Worm (Caenorhabditis elegans) whole organism, L2 larva: ENCODE results near the gene srh-146.

ENCODE experiments used
- C34F6.9 ChIP-seq: fragments of 150-350 bp; optimal IDR thresholded peaks from 2 replicates; lab custom pipeline; 2014; ENCODE audit warnings: missing biosample characterization, missing genetic modification characterization
- R02D3.7 ChIP-seq: fragments of 150-350 bp; optimal IDR thresholded peaks from 2 replicates; lab custom pipeline; 2014; ENCODE audit warnings: missing biosample characterization, missing genetic modification characterization
- Y55F3AM.14 ChIP-seq: fragments of 200-800 bp; sonication (Bioruptor generic); optimal IDR thresholded peaks from 2 replicates; lab custom pipeline; 2018; ENCODE audit warnings: mild to moderate bottlenecking, missing genetic modification characterization, missing compliant biosample characterization
- alr-1 ChIP-seq: fragments of 150-350 bp; optimal IDR thresholded peaks from 2 replicates; lab custom pipeline; 2014; ENCODE audit warnings: missing biosample characterization, missing genetic modification characterization
- aly-2 ChIP-seq: fragments of 150-350 bp; optimal IDR thresholded peaks from 2 replicates; lab custom pipeline; 2014; ENCODE audit warnings: missing biosample characterization, missing genetic modification characterization
- blmp-1 ChIP-seq: sonication (generic microtip); optimal IDR thresholded peaks from 2 replicates; lab custom pipeline; 2017; ENCODE audit warnings: missing genetic modification characterization, mild to moderate bottlenecking, missing compliant biosample characterization, antibody characterized with exemption, moderate library complexity; ENCODE audit not compliant: insufficient read depth
- ceh-16 ChIP-seq: fragments of 150-350 bp; optimal IDR thresholded peaks from 2 replicates; lab custom pipeline; 2014; ENCODE audit warnings: missing biosample characterization, missing genetic modification characterization
- crh-2 ChIP-seq: sonication (generic microtip); optimal IDR thresholded peaks from 2 replicates; lab custom pipeline; 2017; ENCODE audit warnings: missing biosample characterization, missing genetic modification characterization
- egl-27 ChIP-seq: sonication (generic microtip); optimal IDR thresholded peaks from 3 replicates; lab custom pipeline; 2017; ENCODE audit warnings: missing biosample characterization, missing genetic modification reagents, missing genetic modification characterization
- fos-1 ChIP-seq: fragments of 150-350 bp; optimal IDR thresholded peaks from 2 replicates; lab custom pipeline; 2014; ENCODE audit warnings: missing biosample characterization, missing genetic modification characterization
- gmeb-1 ChIP-seq: fragments of 150-350 bp; optimal IDR thresholded peaks from 2 replicates; lab custom pipeline; 2014; ENCODE audit warnings: missing biosample characterization, missing genetic modification characterization
- lin-11 ChIP-seq: fragments of 150-350 bp; sonication (generic microtip); optimal IDR thresholded peaks from 2 replicates; lab custom pipeline; 2014; ENCODE audit warnings: missing biosample characterization, missing genetic modification characterization, inconsistent platforms, mixed read lengths
- lin-13 ChIP-seq: fragments of 150-350 bp; optimal IDR thresholded peaks from 2 replicates; lab custom pipeline; 2014; ENCODE audit warnings: missing biosample characterization, missing genetic modification reagents, missing genetic modification characterization
- lin-39 ChIP-seq: fragments of 150-350 bp; optimal IDR thresholded peaks from 2 replicates; lab custom pipeline; 2014; ENCODE audit warnings: missing biosample characterization, missing genetic modification reagents, missing genetic modification characterization
- lsy-2 ChIP-seq, 2 experiments: fragments of 150-350 bp in 1 of 2; sonication (generic microtip) in 1 of 2; optimal IDR thresholded peaks; 2 replicates each; lab custom pipeline; 2014 to 2017; ENCODE audit warnings: missing biosample characterization in 2 of 2, missing genetic modification characterization in 2 of 2
- mab-5 ChIP-seq: fragments of 150-350 bp; optimal IDR thresholded peaks from 2 replicates; lab custom pipeline; 2014; ENCODE audit warnings: missing biosample characterization, missing genetic modification characterization
- mdl-1 ChIP-seq, 2 experiments: fragments of 150-350 bp in 1 of 2; sonication (generic microtip) in 1 of 2; optimal IDR thresholded peaks; 2 replicates each; lab custom pipeline; 2017; ENCODE audit warnings: missing biosample characterization in 2 of 2, missing genetic modification characterization in 2 of 2
- nhr-129 ChIP-seq: fragments of 150-350 bp; optimal IDR thresholded peaks from 2 replicates; lab custom pipeline; 2014; ENCODE audit warnings: missing biosample characterization, missing genetic modification characterization
- nhr-21 ChIP-seq: fragments of 150-350 bp; optimal IDR thresholded peaks from 2 replicates; lab custom pipeline; 2014; ENCODE audit warnings: missing biosample characterization, missing genetic modification characterization
- nhr-25 ChIP-seq: fragments of 150-350 bp; sonication (generic microtip); optimal IDR thresholded peaks from 3 replicates; lab custom pipeline; 2014; ENCODE audit warnings: missing biosample characterization, missing genetic modification characterization
- nhr-6 ChIP-seq: fragments of 150-350 bp; optimal IDR thresholded peaks from 2 replicates; lab custom pipeline; 2014; ENCODE audit warnings: missing biosample characterization, missing genetic modification characterization
- nhr-77 ChIP-seq: fragments of 150-350 bp; optimal IDR thresholded peaks from 2 replicates; lab custom pipeline; 2014; ENCODE audit warnings: missing biosample characterization, missing genetic modification characterization
- peb-1 ChIP-seq: fragments of 150-350 bp; optimal IDR thresholded peaks from 2 replicates; lab custom pipeline; 2014; ENCODE audit warnings: missing biosample characterization, missing genetic modification characterization
- sem-4 ChIP-seq: fragments of 150-350 bp; optimal IDR thresholded peaks from 2 replicates; lab custom pipeline; 2014; ENCODE audit warnings: missing biosample characterization, missing genetic modification reagents, missing genetic modification characterization
- skn-1 ChIP-seq: sonication (generic microtip); optimal IDR thresholded peaks from 2 replicates; lab custom pipeline; 2017; ENCODE audit warnings: missing biosample characterization, missing genetic modification characterization
- sma-3 ChIP-seq: sonication (generic microtip); optimal IDR thresholded peaks from 2 replicates; lab custom pipeline; 2016; ENCODE audit warnings: missing genetic modification reagents, missing genetic modification characterization, missing compliant biosample characterization
- sma-9 ChIP-seq, 2 experiments: fragments of 150-350 bp in 1 of 2; sonication (generic microtip) in 1 of 2; optimal IDR thresholded peaks; 2 replicates each; lab custom pipeline; 2014 to 2016; ENCODE audit warnings: missing genetic modification characterization in 2 of 2, mild to moderate bottlenecking in 1 of 2, missing biosample characterization in 1 of 2, missing compliant biosample characterization in 1 of 2, missing genetic modification reagents in 1 of 2, moderate library complexity in 1 of 2
- snpc-4 ChIP-seq: fragments of 150-350 bp; optimal IDR thresholded peaks from 2 replicates; lab custom pipeline; 2014; ENCODE audit warnings: missing biosample characterization, missing genetic modification characterization
- unc-39 ChIP-seq: fragments of 150-350 bp; optimal IDR thresholded peaks from 2 replicates; lab custom pipeline; 2014; ENCODE audit warnings: missing biosample characterization, missing genetic modification characterization
- unc-62 ChIP-seq: fragments of 150-350 bp; optimal IDR thresholded peaks from 2 replicates; lab custom pipeline; 2014; ENCODE audit warnings: missing biosample characterization, missing genetic modification reagents, missing genetic modification characterization
- zag-1 ChIP-seq: fragments of 150-350 bp; optimal IDR thresholded peaks from 2 replicates; lab custom pipeline; 2014; ENCODE audit warnings: missing biosample characterization, missing genetic modification characterization
- ztf-1 ChIP-seq: fragments of 200-800 bp; sonication (Bioruptor generic); conservative IDR thresholded peaks from 2 replicates; pipeline ENCODE4 v1.3.6; 2022; ENCODE audit warnings: missing genetic modification characterization, missing compliant biosample characterization
- ztf-4 ChIP-seq: fragments of 150-350 bp; optimal IDR thresholded peaks from 2 replicates; lab custom pipeline; 2014; ENCODE audit warnings: missing biosample characterization, missing genetic modification characterization

srh-146 gene

DNA sequence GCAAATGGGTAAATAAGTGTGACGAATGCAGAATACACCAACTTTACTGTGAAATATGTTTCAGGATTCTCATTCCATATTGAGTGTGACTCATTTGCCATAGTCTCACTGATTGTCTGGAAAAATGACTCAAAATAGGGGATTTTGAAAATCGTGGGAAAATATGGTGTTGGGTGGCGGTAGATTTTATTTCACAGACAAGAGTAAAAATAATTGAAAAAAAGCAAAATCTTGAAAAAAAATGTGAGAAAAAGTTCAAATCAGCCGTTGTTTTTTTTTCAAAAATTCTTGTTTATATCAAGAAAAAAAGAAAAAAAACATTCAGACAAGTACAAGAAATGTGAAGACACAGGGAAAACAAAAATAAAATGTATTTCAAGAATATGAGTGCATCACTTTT lies 8.5 kb downstream of the srh-146 start, which contains the start of gene srh-38:
Gene srh-38 (minus strand): TSS at position 101 of the 400 bp plus-strand sequence.
- TF ChIP-seq egl-27 (no peak), sma-9 (GFP tag; optimal IDR thresholded peaks at IDR 0.05; lab: Kevin White, UChicago) (no peak), sma-9 (tag; optimal IDR thresholded peaks at IDR 0.05; lab: Kevin White, UChicago) (no peak), skn-1 (tag; lab: Kevin White, UChicago) (no peak), sma-3 (no peak), lin-11 (tag; lab: Kevin White, UChicago) (no peak), crh-2 (no peak), nhr-6 (tag; lab: Kevin White, UChicago) (no peak), alr-1 (tag; lab: Kevin White, UChicago) (no peak), aly-2 (no peak)

- TF ChIP-seq nhr-129 (tag; lab: Kevin White, UChicago), result no peak
- no peak for TF ChIP-seq lin-39 (tag; lab: Kevin White, UChicago)
- TF ChIP-seq snpc-4, result no peak
- no peak for TF ChIP-seq zag-1 (tag; lab: Kevin White, UChicago)
- TF ChIP-seq alr-1 (tag; lab: Kevin White, UChicago), result no peak
- no peak for TF ChIP-seq nhr-77 (tag; lab: Kevin White, UChicago)
- TF ChIP-seq, all 48 proteins: peak for 0
Measured at ce11 chrV:2927553-2927952, 13.5 kb downstream of the srh-146 start, which contains the start of gene C31B8.12. TSS of gene C31B8.12 (minus strand) at chrV:2927653.

DNA sequence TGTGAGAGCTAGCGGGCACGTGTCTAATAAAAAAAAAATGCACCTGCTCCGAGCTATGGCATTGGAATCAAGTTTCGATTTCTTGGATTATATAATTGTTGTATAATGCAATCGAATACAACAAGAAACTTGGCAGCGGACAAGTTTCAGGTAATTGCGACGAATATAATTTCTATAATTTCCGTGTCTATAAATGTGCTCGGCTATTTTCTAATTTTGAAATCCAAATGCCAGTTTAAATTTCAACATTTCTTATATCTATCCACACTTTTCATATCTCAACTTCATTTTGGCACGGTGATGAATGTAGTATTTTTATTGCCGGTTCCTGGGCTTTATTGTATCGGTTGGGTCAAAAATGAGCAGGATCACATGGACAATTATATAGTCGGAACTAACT lies 15.7 kb downstream of the srh-146 start, which contains the start of gene C31B8.16:
Gene C31B8.16 (plus strand): TSS at position 301 of the 400 bp plus-strand sequence.
- TF ChIP-seq unc-39 (tag; lab: Kevin White, UChicago) (no peak), lsy-2 (tag; optimal IDR thresholded peaks at IDR 0.05; lab: Kevin White, UChicago) (no peak), zag-1 (tag; lab: Kevin White, UChicago) (no peak), aly-2 (no peak), sma-9 (GFP tag; optimal IDR thresholded peaks at IDR 0.05; lab: Kevin White, UChicago) (no peak), sma-9 (tag; optimal IDR thresholded peaks at IDR 0.05; lab: Kevin White, UChicago) (no peak), nhr-25 (tag; lab: Kevin White, UChicago) (no peak), R02D3.7 (tag; lab: Kevin White, UChicago) (no peak), mab-5 (tag; lab: Kevin White, UChicago) (no peak)
- TF ChIP-seq, all 48 proteins: peak for 0

ce11 chrV:2931252-2931651 lies 17.2 kb downstream of the srh-146 start, which contains the start of gene C31B8.1:
TSS of gene C31B8.1 (plus strand) at chrV:2931552.
- TF ChIP-seq blmp-1 (tag; lab: Kevin White, UChicago) (no peak), unc-62 (GFP tag; lab: Kevin White, UChicago) (no peak), snpc-4 (no peak), unc-39 (tag; lab: Kevin White, UChicago) (no peak), sma-3 (no peak), mdl-1 (tag; optimal IDR thresholded peaks at IDR 0.05; lab: Kevin White, UChicago) (no peak), gmeb-1 (tag; lab: Kevin White, UChicago) (no peak), sem-4 (tag; lab: Kevin White, UChicago) (no peak), mab-5 (tag; lab: Kevin White, UChicago) (no peak), fos-1 (no peak), ceh-16 (tag; lab: Kevin White, UChicago) (no peak), lin-13 (GFP tag; lab: Kevin White, UChicago) (no peak), C34F6.9 (tag; lab: Kevin White, UChicago) (no peak), ztf-4 (tag; lab: Kevin White, UChicago) (no peak)

DNA sequence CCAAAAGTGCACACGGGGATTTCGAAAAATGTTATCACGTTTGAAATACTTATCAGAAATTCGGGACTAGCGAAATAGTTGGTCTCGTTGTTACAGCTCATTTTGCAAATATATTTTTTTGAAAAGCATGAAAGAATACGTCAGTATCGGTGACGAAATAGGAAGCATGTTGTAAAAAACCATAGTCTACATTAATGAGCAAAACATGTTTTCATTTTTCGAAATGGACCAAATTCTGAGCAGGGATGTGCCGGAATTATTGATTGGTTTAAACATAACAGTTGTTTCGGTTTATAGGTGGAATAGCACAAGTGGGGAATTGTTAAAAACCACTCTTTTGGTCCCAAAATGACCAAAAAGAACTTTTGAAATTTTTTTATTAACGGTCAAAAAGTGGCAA lies 20.0 kb downstream of the srh-146 start, which contains the start of gene srh-247:
Gene srh-247 (minus strand): TSS at position 101 of the 400 bp plus-strand sequence.
- no peak for TF ChIP-seq lin-13 (GFP tag; lab: Kevin White, UChicago)
- no peak for TF ChIP-seq nhr-25 (tag; lab: Kevin White, UChicago)
- TF ChIP-seq gmeb-1 (tag; lab: Kevin White, UChicago), result no peak
- TF ChIP-seq alr-1 (tag; lab: Kevin White, UChicago), result no peak
- TF ChIP-seq lsy-2 (tag; optimal IDR thresholded peaks at IDR 0.05; lab: Kevin White, UChicago), result no peak
- TF ChIP-seq ztf-1 (GFP tag; lab: Robert Waterston, UW), result no peak
- no peak for TF ChIP-seq nhr-6 (tag; lab: Kevin White, UChicago)
- TF ChIP-seq nhr-21, result no peak
- TF ChIP-seq Y55F3AM.14, result no peak
- TF ChIP-seq peb-1 (tag; lab: Kevin White, UChicago), result no peak
- TF ChIP-seq, all 48 proteins: peak for 0
